Worm (Caenorhabditis elegans): ENCODE results near the gene pqn-10.

DNA sequence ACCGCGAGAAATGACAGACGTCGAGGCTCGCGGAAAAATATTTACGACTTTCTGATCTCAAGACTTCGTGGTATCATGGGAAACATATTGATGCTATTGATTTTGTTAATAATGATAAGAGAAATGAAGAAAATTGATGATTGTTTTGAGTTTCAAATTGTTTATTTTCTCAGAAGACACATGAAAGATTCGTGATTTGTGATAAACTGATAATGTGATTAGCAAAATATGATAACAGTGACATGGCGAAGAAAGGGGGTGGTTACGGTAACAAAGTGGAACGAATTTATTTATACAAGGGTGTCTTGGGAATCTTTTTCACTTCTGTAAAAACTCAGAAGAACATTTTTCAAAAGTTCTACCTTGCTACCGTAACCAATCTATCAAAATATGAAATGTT lies 18.7 kb upstream of the pqn-10 start:
- TF ChIP-seq him-1 (tag; optimal IDR thresholded peaks at IDR 0.05) (no peak), dao-5 (tag; optimal IDR thresholded peaks at IDR 0.05) (no peak)

Data from whole organism, L4/young adult.